Fruit fly (Drosophila melanogaster) whole organism, wandering third instar larva: ENCODE measurements around the gene CG42481.

Experiments used
- br ChIP-seq: fragments of 200-800 bp; sonication (Bioruptor generic); optimal IDR thresholded peaks from 2 replicates; lab custom pipeline; 2016; ENCODE audit warnings: missing biosample characterization, missing genetic modification characterization
- fru ChIP-seq: fragments of 200-800 bp; sonication (Bioruptor generic); optimal IDR thresholded peaks from 3 replicates; lab custom pipeline; 2016; ENCODE audit warnings: missing biosample characterization, mild to moderate bottlenecking, missing genetic modification characterization
- psq ChIP-seq: fragments of 200-800 bp; sonication (Bioruptor generic); optimal IDR thresholded peaks from 3 replicates; lab custom pipeline; 2017; ENCODE audit warnings: missing biosample characterization, mild to moderate bottlenecking, missing genetic modification characterization, moderate library complexity
- usp ChIP-seq: fragments of >200 bp; optimal IDR thresholded peaks from 2 replicates; lab custom pipeline; 2017; ENCODE audit warnings: missing biosample characterization, missing genetic modification characterization

dm6 chr3L:13286640-13287039 is 12.2 kb downstream of the CG42481 start:
- TF ChIP-seq fru (GFP tag; lab: Kevin White, UChicago) (no peak), br (GFP tag; lab: Kevin White, UChicago) (no peak), psq (GFP tag; lab: Kevin White, UChicago) (no peak), usp (GFP tag; lab: Kevin White, UChicago) (no peak)
